Fruit fly (Drosophila melanogaster): ENCODE measurements around the gene CG34263.

CG34263 gene

dm6 chr3L:233251-233650, 32.5 kb downstream of the CG34263 start, which contains the start of gene CG34453:
Gene CG34453, minus strand, starts transcription at chr3L:233351.
- no peak for TF ChIP-seq CG17801 (GFP tag; optimal IDR thresholded peaks at IDR 0.05; ENCODE audit: partially characterized antibody)

- no peak for TF ChIP-seq CG17801 (GFP tag; optimal IDR thresholded peaks at IDR 0.05; ENCODE audit: partially characterized antibody)
Observed at dm6 chr3L:232267-232666, 33.4 kb downstream of the CG34263 start, which contains the start of gene CG34454. Gene CG34454, minus strand, starts transcription at chr3L:232350.

- TF ChIP-seq CG17801 (GFP tag; optimal IDR thresholded peaks at IDR 0.05; ENCODE audit: partially characterized antibody): no peak
Observed at dm6 chr3L:231504-231903, 34.2 kb downstream of the CG34263 start, which contains the start of gene CG42846. Gene CG42846, minus strand, starts transcription at chr3L:231604.

- TF ChIP-seq CG17801 (GFP tag; optimal IDR thresholded peaks at IDR 0.05; ENCODE audit: partially characterized antibody): no peak
Observed at dm6 chr3L:225120-225519, 40.6 kb downstream of the CG34263 start.

dm6 chr3L:224004-224951, 41.4 kb downstream of the CG34263 start:
- TF ChIP-seq CG17801 (GFP tag; optimal IDR thresholded peaks at IDR 0.05; ENCODE audit: partially characterized antibody): no peak

- TF ChIP-seq CG17801 (GFP tag; optimal IDR thresholded peaks at IDR 0.05; ENCODE audit: partially characterized antibody): peak; percentile 29
Observed at dm6 chr3L:223019-223902, 42.4 kb downstream of the CG34263 start, which contains the start of the genes pyx and CG33229. Gene pyx, minus strand, starts transcription at chr3L:223069. Gene CG33229, plus strand, starts transcription at chr3L:223852.

dm6 chr3L:217480-218118, 48.1 kb downstream of the CG34263 start, which contains the start of gene CG13877:
Gene CG13877, plus strand, starts transcription at chr3L:218068.
- TF ChIP-seq CG17801 (GFP tag; optimal IDR thresholded peaks at IDR 0.05; ENCODE audit: partially characterized antibody): no peak

- no peak for TF ChIP-seq CG17801 (GFP tag; optimal IDR thresholded peaks at IDR 0.05; ENCODE audit: partially characterized antibody)
Observed at dm6 chr3L:216325-216724, 49.4 kb downstream of the CG34263 start, which contains the start of gene Kaz1-ORFB. Gene Kaz1-ORFB, plus strand, starts transcription at chr3L:216625.

Measured in ovary, adult (tissue).